Worm (Caenorhabditis elegans): ENCODE results near the gene fkb-4.

- TF ChIP-seq ets-4 (tag; optimal IDR thresholded peaks at IDR 0.05) = no peak
- TF ChIP-seq nhr-11 (tag; optimal IDR thresholded peaks at IDR 0.05) = no peak
- no peak for TF ChIP-seq unc-86 (tag; optimal IDR thresholded peaks at IDR 0.05)
- no peak for TF ChIP-seq ceh-9 (tag; optimal IDR thresholded peaks at IDR 0.05)
- no peak for TF ChIP-seq sox-2 (GFP tag; IDR thresholded peaks at IDR 0.05)
- TF ChIP-seq sox-4 (tag; optimal IDR thresholded peaks at IDR 0.05) = no peak
- TF ChIP-seq ceh-2 (tag; optimal IDR thresholded peaks at IDR 0.05) = no peak
- no peak for TF ChIP-seq ceh-19 (GFP tag; optimal IDR thresholded peaks at IDR 0.05)
- no peak for TF ChIP-seq gmeb-2 (tag; optimal IDR thresholded peaks at IDR 0.05)
- no peak for TF ChIP-seq ceh-31 (tag; optimal IDR thresholded peaks at IDR 0.05)
- no peak for TF ChIP-seq F13H6.1 (tag; optimal IDR thresholded peaks at IDR 0.05)
- TF ChIP-seq C08G9.2 (tag; optimal IDR thresholded peaks at IDR 0.05) = no peak
These were observed 9.0 kb upstream of the fkb-4 start for ce11 chrV:12795927-12796326.
